Fruit fly (Drosophila melanogaster) whole organism, adult: ENCODE measurements around the gene AP-1sigma.

ENCODE experiments used
- CG11617 ChIP-seq: fragments of 200-800 bp; sonication (Bioruptor generic); optimal IDR thresholded peaks from 2 replicates; lab custom pipeline; 2017; ENCODE audit warnings: mild to moderate bottlenecking, missing biosample characterization, missing genetic modification reagents, missing genetic modification characterization
- CG5204 ChIP-seq: fragments of 200-800 bp; sonication (Bioruptor generic); optimal IDR thresholded peaks from 2 replicates; lab custom pipeline; 2016; ENCODE audit warnings: missing biosample characterization, missing genetic modification characterization
- Mnt ChIP-seq: fragments of 200-800 bp; sonication (Bioruptor generic); optimal IDR thresholded peaks from 2 replicates; lab custom pipeline; 2016; ENCODE audit warnings: missing biosample characterization, mild to moderate bottlenecking, missing genetic modification characterization
- cic ChIP-seq: fragments of 200-800 bp; sonication (Bioruptor generic); optimal IDR thresholded peaks from 2 replicates; lab custom pipeline; 2017; ENCODE audit warnings: missing biosample characterization, mild to moderate bottlenecking, missing genetic modification characterization, moderate library complexity
- cnc ChIP-seq, 2 experiments: fragments of >200 bp; optimal IDR thresholded peaks; 2 replicates each; lab custom pipeline; 2017
- kay ChIP-seq: fragments of 200-800 bp; sonication (Bioruptor generic); peaks from one replicate; lab custom pipeline; 2016; ENCODE audit warnings: missing biosample characterization, missing genetic modification characterization, borderline replicate concordance

DNA sequence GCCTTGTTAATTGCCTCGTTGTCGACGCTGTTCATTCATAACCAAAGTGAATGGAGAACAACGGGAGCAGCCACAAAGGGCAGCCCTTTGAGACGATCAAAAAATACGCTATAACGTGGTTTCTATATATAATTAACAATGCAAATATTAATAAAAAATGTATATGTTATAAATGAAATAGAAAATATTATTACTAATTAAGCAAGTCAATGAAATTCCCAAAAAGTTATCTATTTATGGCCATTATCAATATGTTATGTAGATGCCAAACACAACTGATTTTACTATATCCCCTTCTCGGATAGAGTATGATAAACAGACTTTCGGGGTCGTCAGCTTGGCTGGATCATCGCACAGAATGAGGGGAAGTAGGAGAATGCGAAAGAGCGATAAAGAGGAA lies 11.0 kb downstream of the AP-1sigma start:
- TF ChIP-seq CG5204 (GFP tag; lab: Kevin White, UChicago), result no peak
- TF ChIP-seq cic (GFP tag; lab: Kevin White, UChicago), result no peak
- no peak for TF ChIP-seq CG11617 (GFP tag; lab: Kevin White, UChicago)
- no peak for TF ChIP-seq kay (GFP tag; lab: Kevin White, UChicago)
- TF ChIP-seq cnc (optimal IDR thresholded peaks at IDR 0.05; lab: Kevin White, UChicago), result no peak
- TF ChIP-seq Mnt, result no peak
